Fruit fly (Drosophila melanogaster) S2 (cell line): ENCODE results near the gene dbf.

Experiments
- CG8478 ChIP-seq: fragments of >200 bp; optimal IDR thresholded peaks from 2 replicates; lab custom pipeline; 2018
- CTCF ChIP-seq, 2 experiments: fragments of >200 bp; optimal IDR thresholded peaks; 2 replicates each; lab custom pipeline; 2018

Gene dbf

dm6 chr2L:10651313-10651712, at the start of gene dbf:
TSS of gene dbf (plus strand) at chr2L:10651613.
- TF ChIP-seq CG8478 (lab: Kevin White, UChicago) (no peak), CTCF (optimal IDR thresholded peaks at IDR 0.05; lab: Kevin White, UChicago) (no peak)

- no peak for TF ChIP-seq CG8478 (lab: Kevin White, UChicago)
- TF ChIP-seq CTCF (optimal IDR thresholded peaks at IDR 0.05; lab: Kevin White, UChicago): peak; percentile 75 to 89
Observed at dm6 chr2L:10603604-10604003, 47.8 kb upstream of the dbf start.

dm6 chr2L:10607697-10608096, 43.7 kb upstream of the dbf start:
- no peak for TF ChIP-seq CTCF (optimal IDR thresholded peaks at IDR 0.05; lab: Kevin White, UChicago)
- no peak for TF ChIP-seq CG8478 (lab: Kevin White, UChicago)

- TF ChIP-seq CTCF (optimal IDR thresholded peaks at IDR 0.05; lab: Kevin White, UChicago) (no peak), CG8478 (lab: Kevin White, UChicago) (no peak)
Observed at dm6 chr2L:10608662-10609262, 42.7 kb upstream of the dbf start.

- TF ChIP-seq CG8478 (lab: Kevin White, UChicago) (no peak), CTCF (optimal IDR thresholded peaks at IDR 0.05; lab: Kevin White, UChicago) (no peak)
Observed at dm6 chr2L:10613104-10613503, 38.3 kb upstream of the dbf start.

- TF ChIP-seq CG8478 (lab: Kevin White, UChicago) (no peak), CTCF (optimal IDR thresholded peaks at IDR 0.05; lab: Kevin White, UChicago) (peak; percentile 86 to 87)
Observed at dm6 chr2L:10614660-10615479, 36.5 kb upstream of the dbf start.

dm6 chr2L:10615889-10616288, 35.5 kb upstream of the dbf start:
- TF ChIP-seq CG8478 (lab: Kevin White, UChicago) (no peak), CTCF (optimal IDR thresholded peaks at IDR 0.05; lab: Kevin White, UChicago) (no peak)

dm6 chr2L:10616767-10617166, 34.6 kb upstream of the dbf start:
- TF ChIP-seq CTCF (optimal IDR thresholded peaks at IDR 0.05; lab: Kevin White, UChicago): no peak
- TF ChIP-seq CG8478 (lab: Kevin White, UChicago): no peak

- peak; percentile 75 to 76 for TF ChIP-seq CTCF (optimal IDR thresholded peaks at IDR 0.05; lab: Kevin White, UChicago)
- no peak for TF ChIP-seq CG8478 (lab: Kevin White, UChicago)
Observed at dm6 chr2L:10625935-10626334, 25.5 kb upstream of the dbf start.

- TF ChIP-seq CTCF (optimal IDR thresholded peaks at IDR 0.05; lab: Kevin White, UChicago): no peak
- TF ChIP-seq CG8478 (lab: Kevin White, UChicago): no peak
Observed at dm6 chr2L:10632702-10633101, 18.7 kb upstream of the dbf start.

- TF ChIP-seq CTCF (optimal IDR thresholded peaks at IDR 0.05; lab: Kevin White, UChicago) (no peak), CG8478 (lab: Kevin White, UChicago) (no peak)
Observed at dm6 chr2L:10638371-10638770, 13.0 kb upstream of the dbf start, which contains the start of gene CG7329. TSS of gene CG7329 (minus strand) at chr2L:10638471.

dm6 chr2L:10639631-10640030, 11.8 kb upstream of the dbf start, which contains the start of gene CG31872:
TSS of gene CG31872 (plus strand) at chr2L:10639931.
- TF ChIP-seq CG8478 (lab: Kevin White, UChicago) (no peak), CTCF (optimal IDR thresholded peaks at IDR 0.05; lab: Kevin White, UChicago) (no peak)

- no peak for TF ChIP-seq CG8478 (lab: Kevin White, UChicago)
- no peak for TF ChIP-seq CTCF (optimal IDR thresholded peaks at IDR 0.05; lab: Kevin White, UChicago)
Observed at dm6 chr2L:10643671-10644070, 7.7 kb upstream of the dbf start, which contains the start of gene CG18284. TSS of gene CG18284 (plus strand) at chr2L:10643971.

dm6 chr2L:10646115-10646514, 5.3 kb upstream of the dbf start, which contains the start of gene CG17097:
TSS of gene CG17097 (plus strand) at chr2L:10646415.
- TF ChIP-seq CG8478 (lab: Kevin White, UChicago) (no peak), CTCF (optimal IDR thresholded peaks at IDR 0.05; lab: Kevin White, UChicago) (no peak)

- TF ChIP-seq CG8478 (lab: Kevin White, UChicago) (no peak), CTCF (optimal IDR thresholded peaks at IDR 0.05; lab: Kevin White, UChicago) (no peak)
Observed at dm6 chr2L:10646726-10647125, 4.7 kb upstream of the dbf start.
